Fruit fly (Drosophila melanogaster) whole organism, embryonic: Measurements from ENCODE around the gene CG7742.

Source experiments
- CG10462 ChIP-seq: fragments of 200-800 bp; sonication (Bioruptor generic); optimal IDR thresholded peaks from 2 replicates; lab custom pipeline; 2016; ENCODE audit warnings: missing biosample characterization, missing genetic modification characterization
- CG10654 ChIP-seq: fragments of 200-800 bp; sonication (Bioruptor generic); optimal IDR thresholded peaks from 2 replicates; lab custom pipeline; 2016; ENCODE audit warnings: missing biosample characterization, missing genetic modification characterization
- CG12155 ChIP-seq: fragments of 200-800 bp; sonication (Bioruptor generic); optimal IDR thresholded peaks from 3 replicates; lab custom pipeline; 2016; ENCODE audit warnings: missing biosample characterization, missing genetic modification characterization
- CG13424 ChIP-seq: fragments of 200-800 bp; sonication (Bioruptor generic); optimal IDR thresholded peaks from 2 replicates; lab custom pipeline; 2019; ENCODE audit warnings: missing biosample characterization, mild to moderate bottlenecking, missing genetic modification characterization, moderate library complexity
- CG13894 ChIP-seq: fragments of 200-800 bp; sonication (Bioruptor generic); optimal IDR thresholded peaks from 3 replicates; lab custom pipeline; 2018; ENCODE audit warnings: missing biosample characterization, mild to moderate bottlenecking, missing genetic modification characterization, moderate library complexity
- CG16779 ChIP-seq: fragments of 200-800 bp; sonication (Bioruptor generic); IDR thresholded peaks from 2 replicates; pipeline ENCODE4 v1.3.6; 2022; ENCODE audit warnings: missing biosample characterization, missing genetic modification characterization
- CG17802 ChIP-seq: fragments of 200-800 bp; sonication (Bioruptor generic); optimal IDR thresholded peaks from 2 replicates; lab custom pipeline; 2018; ENCODE audit warnings: missing biosample characterization, mild to moderate bottlenecking, missing genetic modification characterization, moderate library complexity
- CG2120 ChIP-seq: fragments of 200-800 bp; sonication (Bioruptor generic); optimal IDR thresholded peaks from 3 replicates; lab custom pipeline; 2016; ENCODE audit warnings: missing biosample characterization, missing genetic modification characterization
- CG31224 ChIP-seq: fragments of 200-800 bp; sonication (Bioruptor generic); IDR thresholded peaks from 2 replicates; pipeline ENCODE4 v1.3.6; 2022; ENCODE audit warnings: missing biosample characterization, missing genetic modification characterization
- CG33557 ChIP-seq: fragments of 200-800 bp; sonication (Bioruptor generic); optimal IDR thresholded peaks from 2 replicates; lab custom pipeline; 2019; ENCODE audit warnings: missing biosample characterization, mild to moderate bottlenecking, missing genetic modification characterization, moderate library complexity
- CG3995 ChIP-seq: fragments of 200-800 bp; sonication (Bioruptor generic); optimal IDR thresholded peaks from 3 replicates; lab custom pipeline; 2016; ENCODE audit warnings: missing biosample characterization, missing genetic modification characterization
- CG43689 ChIP-seq: fragments of 200-800 bp; sonication (Bioruptor generic); IDR thresholded peaks from 2 replicates; pipeline ENCODE4 v1.3.6; 2022; ENCODE audit warnings: missing biosample characterization, missing genetic modification characterization
- CG4820 ChIP-seq: fragments of 200-800 bp; sonication (Bioruptor generic); optimal IDR thresholded peaks from 3 replicates; lab custom pipeline; 2016; ENCODE audit warnings: missing biosample characterization, missing genetic modification characterization
- CG6791 ChIP-seq: fragments of 200-800 bp; sonication (Bioruptor generic); IDR thresholded peaks from 3 replicates; pipeline ENCODE4 v1.3.6; 2022; ENCODE audit warnings: missing biosample characterization, missing genetic modification characterization; ENCODE audit not compliant: partially characterized antibody
- CG9437 ChIP-seq: fragments of 200-800 bp; sonication (Bioruptor generic); optimal IDR thresholded peaks from 2 replicates; lab custom pipeline; 2018; ENCODE audit warnings: missing biosample characterization, mild to moderate bottlenecking, missing genetic modification characterization
- CHES-1-like ChIP-seq: fragments of 200-800 bp; sonication (Bioruptor generic); optimal IDR thresholded peaks from 2 replicates; lab custom pipeline; 2016; ENCODE audit warnings: missing biosample characterization, missing genetic modification characterization
- Chrac-16 ChIP-seq: fragments of 200-800 bp; sonication (Bioruptor generic); optimal IDR thresholded peaks from 3 replicates; lab custom pipeline; 2016; ENCODE audit warnings: missing biosample characterization, missing genetic modification characterization
- Dfd ChIP-seq, 2 experiments: fragments of >200 bp; optimal IDR thresholded peaks; 2 replicates each; lab custom pipeline; 2017; ENCODE audit warnings: missing biosample characterization in 2 of 2, missing genetic modification characterization in 2 of 2
- Drgx ChIP-seq: fragments of 200-800 bp; sonication (Bioruptor generic); IDR thresholded peaks from 2 replicates; pipeline ENCODE4 v1.3.6; 2022; ENCODE audit warnings: missing biosample characterization, missing genetic modification characterization
- E2f1 ChIP-seq: fragments of 200-800 bp; sonication (Bioruptor generic); IDR thresholded peaks from 2 replicates; pipeline ENCODE4 v1.3.6; 2022; ENCODE audit warnings: missing biosample characterization, missing genetic modification characterization
- HLH54F ChIP-seq: fragments of 200-800 bp; sonication (Bioruptor generic); optimal IDR thresholded peaks from 3 replicates; lab custom pipeline; 2016; ENCODE audit warnings: missing biosample characterization, missing genetic modification characterization
- HLHmδ ChIP-seq: fragments of 200-800 bp; sonication (Bioruptor generic); optimal IDR thresholded peaks from 2 replicates; lab custom pipeline; 2018; ENCODE audit warnings: missing biosample characterization, mild to moderate bottlenecking, missing genetic modification characterization, moderate library complexity
- Hey ChIP-seq: fragments of 200-800 bp; sonication (Bioruptor generic); optimal IDR thresholded peaks from 3 replicates; lab custom pipeline; 2018; ENCODE audit warnings: missing biosample characterization, mild to moderate bottlenecking, missing genetic modification characterization
- Hr78 ChIP-seq, 2 experiments: fragments of 200-800 bp in 1 of 2; fragments of >200 bp in 1 of 2; sonication (Bioruptor generic) in 1 of 2; optimal IDR thresholded peaks; 2 replicates each; lab custom pipeline; 2017 to 2019; ENCODE audit warnings: missing biosample characterization in 2 of 2, missing genetic modification characterization in 2 of 2, mild to moderate bottlenecking in 1 of 2, moderate library complexity in 1 of 2
- Lim3 ChIP-seq: fragments of 200-800 bp; sonication (Bioruptor generic); IDR thresholded peaks from 2 replicates; pipeline ENCODE4 v1.3.6; 2022; ENCODE audit warnings: missing biosample characterization, missing genetic modification characterization
- Med ChIP-seq: fragments of 200-800 bp; sonication (Bioruptor generic); peaks from one replicate; lab custom pipeline; 2016; ENCODE audit warnings: missing biosample characterization, missing genetic modification characterization, mild to moderate bottlenecking, inconsistent platforms, moderate library complexity
- Nf-YA ChIP-seq: fragments of 200-800 bp; sonication (Bioruptor generic); IDR thresholded peaks from 2 replicates; pipeline ENCODE4 v1.3.6; 2022; ENCODE audit warnings: missing biosample characterization, missing genetic modification characterization
- PHDP ChIP-seq: fragments of 200-800 bp; sonication (Bioruptor generic); optimal IDR thresholded peaks from 3 replicates; lab custom pipeline; 2018; ENCODE audit warnings: missing biosample characterization, mild to moderate bottlenecking, missing genetic modification characterization, moderate library complexity
- Xrp1 ChIP-seq: fragments of 200-800 bp; sonication (Bioruptor generic); IDR thresholded peaks from 2 replicates; pipeline ENCODE4 v1.3.6; 2022; ENCODE audit warnings: missing biosample characterization, missing genetic modification characterization
- cad ChIP-seq: fragments of >200 bp; optimal IDR thresholded peaks from 2 replicates; lab custom pipeline; 2017; ENCODE audit warnings: missing biosample characterization, missing genetic modification characterization
- caup ChIP-seq: fragments of 200-800 bp; sonication (Bioruptor generic); optimal IDR thresholded peaks from 3 replicates; lab custom pipeline; 2017; ENCODE audit warnings: missing biosample characterization, mild to moderate bottlenecking, missing genetic modification characterization, moderate library complexity; ENCODE audit not compliant: severe bottlenecking
- esg ChIP-seq: fragments of 200-800 bp; sonication (Bioruptor generic); conservative IDR thresholded peaks from 2 replicates; pipeline ENCODE4 v1.3.6; 2022; ENCODE audit warnings: missing biosample characterization, missing genetic modification characterization
- eve ChIP-seq, 2 experiments: fragments of >200 bp; optimal IDR thresholded peaks; 2 replicates each; lab custom pipeline; 2017; ENCODE audit warnings: missing biosample characterization in 2 of 2, missing genetic modification characterization in 2 of 2
- fd64A ChIP-seq: fragments of 200-800 bp; sonication (Bioruptor generic); optimal IDR thresholded peaks from 3 replicates; lab custom pipeline; 2018; ENCODE audit warnings: missing biosample characterization, mild to moderate bottlenecking, missing genetic modification characterization
- fru ChIP-seq: fragments of >200 bp; optimal IDR thresholded peaks from 2 replicates; lab custom pipeline; 2017
- h ChIP-seq: fragments of >200 bp; optimal IDR thresholded peaks from 2 replicates; lab custom pipeline; 2017
- jigr1 ChIP-seq: fragments of 200-800 bp; sonication (Bioruptor generic); IDR thresholded peaks from 3 replicates; pipeline ENCODE4 v1.3.6; 2022; ENCODE audit warnings: missing biosample characterization, missing genetic modification characterization
- jumu ChIP-seq: fragments of 200-800 bp; sonication (Bioruptor generic); optimal IDR thresholded peaks from 3 replicates; lab custom pipeline; 2016; ENCODE audit warnings: missing biosample characterization, missing genetic modification characterization
- lbe ChIP-seq: fragments of 200-800 bp; sonication (Bioruptor generic); optimal IDR thresholded peaks from 2 replicates; lab custom pipeline; 2016; ENCODE audit warnings: missing biosample characterization, mild to moderate bottlenecking, missing genetic modification characterization
- lmd ChIP-seq: fragments of 200-800 bp; sonication (Bioruptor generic); IDR thresholded peaks from 2 replicates; pipeline ENCODE4 v1.3.6; 2022; ENCODE audit warnings: missing biosample characterization, missing genetic modification characterization
- nom ChIP-seq: fragments of 200-800 bp; sonication (Bioruptor generic); optimal IDR thresholded peaks from 2 replicates; lab custom pipeline; 2017; ENCODE audit warnings: missing biosample characterization, missing genetic modification characterization, mild to moderate bottlenecking, moderate library complexity, missing genetic modification reagents
- otp ChIP-seq: fragments of 200-800 bp; sonication (Bioruptor generic); IDR thresholded peaks from 3 replicates; pipeline ENCODE4, ENCODE4 v1.3.6; 2022; ENCODE audit warnings: missing biosample characterization, missing genetic modification characterization
- pb ChIP-seq: fragments of 200-800 bp; sonication (Bioruptor generic); optimal IDR thresholded peaks from 3 replicates; lab custom pipeline; 2016; ENCODE audit warnings: missing biosample characterization, missing genetic modification characterization
- prd ChIP-seq, 3 experiments: fragments of >200 bp in 2 of 3; fragments of 200-800 bp in 1 of 3; sonication (Bioruptor generic) in 1 of 3; optimal IDR thresholded peaks in 2 of 3; IDR thresholded peaks in 1 of 3; 2 replicates in 2 of 3; 3 replicates in 1 of 3; pipeline versions ENCODE4 v1.3.6 to Lab custom; 2017 to 2022; ENCODE audit warnings: missing biosample characterization in 1 of 3, missing genetic modification characterization in 1 of 3
- repo ChIP-seq: fragments of 200-800 bp; sonication (Bioruptor generic); optimal IDR thresholded peaks from 2 replicates; lab custom pipeline; 2016; ENCODE audit warnings: missing biosample characterization, missing genetic modification characterization
- run ChIP-seq: fragments of 200-800 bp; sonication (Bioruptor generic); optimal IDR thresholded peaks from 3 replicates; lab custom pipeline; 2018; ENCODE audit warnings: missing biosample characterization, mild to moderate bottlenecking, missing genetic modification characterization
- stwl ChIP-seq: fragments of 200-800 bp; sonication (Bioruptor generic); optimal IDR thresholded peaks from 3 replicates; lab custom pipeline; 2018; ENCODE audit warnings: missing biosample characterization, mild to moderate bottlenecking, missing genetic modification characterization, moderate library complexity
- zf30C ChIP-seq: fragments of 200-800 bp; sonication (Bioruptor generic); optimal IDR thresholded peaks from 3 replicates; lab custom pipeline; 2018; ENCODE audit warnings: missing biosample characterization, mild to moderate bottlenecking, missing genetic modification characterization

Gene CG7742

dm6 chr2L:5251725-5252124 is 36.8 kb upstream of the CG7742 start:
- TF ChIP-seq Med (GFP tag; lab: Kevin White, UChicago) (peak; percentile 54), CG10462 (GFP tag; lab: Kevin White, UChicago) (no peak), Xrp1 (no peak), CG3995 (GFP tag; lab: Kevin White, UChicago) (no peak), CG12155 (GFP tag; lab: Kevin White, UChicago) (no peak)
- TF ChIP-seq, all 482 proteins: peak for 1

- no peak for TF ChIP-seq HLHmδ
- TF ChIP-seq HLH54F (GFP tag; lab: Kevin White, UChicago): no peak
- no peak for TF ChIP-seq Lim3
- no peak for TF ChIP-seq CG6791 (GFP tag; lab: Robert Waterston, UW)
Measured at dm6 chr2L:5251150-5251549, 36.3 kb upstream of the CG7742 start.

- TF ChIP-seq CG17802 (tag; lab: Kevin White, UChicago) (no peak), CG3995 (GFP tag; lab: Kevin White, UChicago) (no peak), Hr78 (GFP tag; optimal IDR thresholded peaks at IDR 0.05; lab: Kevin White, UChicago) (no peak), lbe (GFP tag; lab: Kevin White, UChicago) (peak; percentile 75), CHES-1-like (GFP tag; lab: Kevin White, UChicago) (no peak), CG13894 (tag; lab: Kevin White, UChicago) (no peak), esg (GFP tag; lab: Robert Waterston, UW) (no peak), Dfd (GFP tag; optimal IDR thresholded peaks at IDR 0.05; lab: Kevin White, UChicago) (no peak), jigr1 (GFP tag; lab: Robert Waterston, UW) (no peak), CG10654 (GFP tag; lab: Kevin White, UChicago) (no peak), cad (GFP tag; lab: Kevin White, UChicago) (no peak), jumu (GFP tag; lab: Kevin White, UChicago) (no peak), repo (GFP tag; lab: Kevin White, UChicago) (no peak), Chrac-16 (GFP tag; lab: Kevin White, UChicago) (no peak), stwl (tag; lab: Kevin White, UChicago) (no peak), lmd (GFP tag; lab: Robert Waterston, UW) (no peak), Drgx (GFP tag; lab: Robert Waterston, UW) (peak; percentile 36; the same call in 1 of the 2 replicates), otp (GFP tag; lab: Robert Waterston, UW) (no peak), eve (GFP tag; optimal IDR thresholded peaks at IDR 0.05; lab: Kevin White, UChicago) (no peak), HLHmδ (no peak), CG2120 (GFP tag; lab: Kevin White, UChicago) (no peak), E2f1 (no peak), pb (GFP tag; lab: Kevin White, UChicago) (no peak), CG33557 (GFP tag; lab: Kevin White, UChicago) (no peak), caup (GFP tag; lab: Kevin White, UChicago) (no peak), Hey (tag; lab: Kevin White, UChicago) (no peak), CG31224 (0 out of 2 replicates have a peak, but pooled peaks have one; percentile 12), CG16779 (GFP tag; lab: Robert Waterston, UW) (no peak), fru (lab: Kevin White, UChicago) (no peak), run (tag; lab: Kevin White, UChicago) (no peak), CG43689 (GFP tag; lab: Robert Waterston, UW) (no peak), prd (optimal IDR thresholded peaks at IDR 0.05; lab: Kevin White, UChicago) (no peak), prd (GFP tag; IDR thresholded peaks at IDR 0.05; lab: Robert Waterston, UW) (0 out of 3 replicates have a peak, but pooled peaks have one; percentile 11), nom (peak; percentile 27), PHDP (tag; lab: Kevin White, UChicago) (no peak), CG13424 (tag; lab: Kevin White, UChicago) (no peak), CG9437 (GFP tag; lab: Kevin White, UChicago) (no peak), CG4820 (GFP tag; lab: Kevin White, UChicago) (no peak), Nf-YA (GFP tag; lab: Robert Waterston, UW) (no peak), h (lab: Kevin White, UChicago) (no peak), fd64A (GFP tag; lab: Kevin White, UChicago) (no peak), zf30C (peak; percentile 42)
Measured at dm6 chr2L:5249766-5250165, 34.9 kb upstream of the CG7742 start.
